Fruit fly (Drosophila melanogaster) whole organism, embryonic: Measurements from ENCODE around the gene Arp6.

ENCODE experiments used
- Bdp1 ChIP-seq: fragments of 200-800 bp; sonication (Bioruptor generic); optimal IDR thresholded peaks from 3 replicates; lab custom pipeline; 2016; ENCODE audit warnings: missing biosample characterization, missing genetic modification characterization
- CG10431 ChIP-seq: fragments of 200-800 bp; sonication (Bioruptor generic); optimal IDR thresholded peaks from 3 replicates; lab custom pipeline; 2018; ENCODE audit warnings: missing biosample characterization, mild to moderate bottlenecking, missing genetic modification characterization
- CG12155 ChIP-seq: fragments of 200-800 bp; sonication (Bioruptor generic); optimal IDR thresholded peaks from 3 replicates; lab custom pipeline; 2016; ENCODE audit warnings: missing biosample characterization, missing genetic modification characterization
- CG12219 ChIP-seq: fragments of 200-800 bp; sonication (Bioruptor generic); optimal IDR thresholded peaks from 3 replicates; lab custom pipeline; 2018; ENCODE audit warnings: missing biosample characterization, mild to moderate bottlenecking, missing genetic modification characterization
- CG14667 ChIP-seq: fragments of 200-800 bp; sonication (Bioruptor generic); IDR thresholded peaks from 2 replicates; pipeline ENCODE4 v1.3.6; 2022; ENCODE audit warnings: missing biosample characterization, missing genetic modification characterization
- CG15269 ChIP-seq: fragments of 200-800 bp; sonication (Bioruptor generic); optimal IDR thresholded peaks from 2 replicates; lab custom pipeline; 2018; ENCODE audit warnings: missing biosample characterization, mild to moderate bottlenecking, missing genetic modification characterization, moderate library complexity
- CG17912 ChIP-seq: fragments of 200-800 bp; sonication (Bioruptor generic); optimal IDR thresholded peaks from 2 replicates; lab custom pipeline; 2018; ENCODE audit warnings: missing biosample characterization, mild to moderate bottlenecking, missing genetic modification characterization
- CG18476 ChIP-seq: fragments of 200-800 bp; sonication (Bioruptor generic); optimal IDR thresholded peaks from 2 replicates; lab custom pipeline; 2016; ENCODE audit warnings: missing biosample characterization, mild to moderate bottlenecking, missing genetic modification characterization
- CG2202 ChIP-seq: fragments of 200-800 bp; sonication (Bioruptor generic); optimal IDR thresholded peaks from 2 replicates; lab custom pipeline; 2018; ENCODE audit warnings: missing biosample characterization, mild to moderate bottlenecking, missing genetic modification characterization
- CG31388 ChIP-seq: fragments of 200-800 bp; sonication (Bioruptor generic); optimal IDR thresholded peaks from 2 replicates; lab custom pipeline; 2016; ENCODE audit warnings: missing biosample characterization, missing genetic modification characterization
- CG32767 ChIP-seq: fragments of 200-800 bp; sonication (Bioruptor generic); IDR thresholded peaks from 2 replicates; pipeline ENCODE4 v1.3.6; 2022; ENCODE audit warnings: missing biosample characterization, missing genetic modification characterization
- CG6254 ChIP-seq: fragments of 200-800 bp; sonication (Bioruptor generic); optimal IDR thresholded peaks from 3 replicates; lab custom pipeline; 2017; ENCODE audit warnings: mild to moderate bottlenecking, missing biosample characterization, missing genetic modification reagents, missing genetic modification characterization
- CG8924 ChIP-seq: fragments of 200-800 bp; optimal IDR thresholded peaks from 3 replicates; lab custom pipeline; 2019; ENCODE audit warnings: missing biosample characterization, mild to moderate bottlenecking, missing genetic modification characterization, moderate library complexity
- E2f2 ChIP-seq: fragments of 200-800 bp; sonication (Bioruptor generic); IDR thresholded peaks from 2 replicates; pipeline ENCODE4 v1.3.6; 2022; ENCODE audit warnings: missing biosample characterization, missing genetic modification characterization
- Ets65A ChIP-seq: fragments of 200-800 bp; sonication (Bioruptor generic); peaks from one replicate; lab custom pipeline; 2016; ENCODE audit warnings: missing biosample characterization, missing genetic modification characterization
- Jarid2 ChIP-seq: fragments of 200-800 bp; sonication (Bioruptor generic); optimal IDR thresholded peaks from 3 replicates; lab custom pipeline; 2017; ENCODE audit warnings: mild to moderate bottlenecking, missing biosample characterization, missing genetic modification reagents, missing genetic modification characterization
- Kr ChIP-seq: fragments of 200-800 bp; sonication (Bioruptor generic); optimal IDR thresholded peaks from 2 replicates; lab custom pipeline; 2017; ENCODE audit warnings: missing biosample characterization, mild to moderate bottlenecking, missing genetic modification characterization
- MBD-R2 ChIP-seq: fragments of 200-800 bp; sonication (Bioruptor generic); IDR thresholded peaks from 2 replicates; pipeline ENCODE4 v1.3.6; 2022; ENCODE audit warnings: missing biosample characterization, missing genetic modification characterization
- Med ChIP-seq: fragments of 200-800 bp; sonication (Bioruptor generic); peaks from one replicate; lab custom pipeline; 2016; ENCODE audit warnings: missing biosample characterization, missing genetic modification characterization, mild to moderate bottlenecking, inconsistent platforms, moderate library complexity
- Nf-YA ChIP-seq: fragments of 200-800 bp; sonication (Bioruptor generic); IDR thresholded peaks from 2 replicates; pipeline ENCODE4 v1.3.6; 2022; ENCODE audit warnings: missing biosample characterization, missing genetic modification characterization
- NfI ChIP-seq: fragments of 200-800 bp; sonication (Bioruptor generic); optimal IDR thresholded peaks from 3 replicates; lab custom pipeline; 2018; ENCODE audit warnings: missing biosample characterization, mild to moderate bottlenecking, missing genetic modification characterization, moderate library complexity
- Sox102F ChIP-seq: fragments of 200-800 bp; sonication (Bioruptor generic); optimal IDR thresholded peaks from 2 replicates; lab custom pipeline; 2018; ENCODE audit warnings: missing biosample characterization, mild to moderate bottlenecking, missing genetic modification characterization, moderate library complexity
- crp ChIP-seq, 2 experiments: fragments of 200-800 bp; sonication (Bioruptor generic); optimal IDR thresholded peaks; 2 replicates in 1 of 2; 3 replicates in 1 of 2; lab custom pipeline; 2017; ENCODE audit warnings: missing biosample characterization in 2 of 2, missing genetic modification characterization in 2 of 2, mild to moderate bottlenecking in 1 of 2, moderate library complexity in 1 of 2
- cwo ChIP-seq: fragments of 200-800 bp; sonication (Bioruptor generic); optimal IDR thresholded peaks from 3 replicates; lab custom pipeline; 2017; ENCODE audit warnings: missing biosample characterization, missing genetic modification characterization, mild to moderate bottlenecking, moderate library complexity, missing genetic modification reagents
- dimm ChIP-seq: fragments of 200-800 bp; sonication (Bioruptor generic); IDR thresholded peaks from 2 replicates; pipeline ENCODE4 v1.3.6; 2022; ENCODE audit warnings: missing biosample characterization, missing genetic modification characterization
- dysf ChIP-seq: fragments of 200-800 bp; sonication (Bioruptor generic); IDR thresholded peaks from 3 replicates; pipeline ENCODE4 v1.3.6; 2022; ENCODE audit warnings: missing biosample characterization, missing genetic modification characterization
- esg ChIP-seq: fragments of 200-800 bp; sonication (Bioruptor generic); conservative IDR thresholded peaks from 2 replicates; pipeline ENCODE4 v1.3.6; 2022; ENCODE audit warnings: missing biosample characterization, missing genetic modification characterization
- fru ChIP-seq: fragments of >200 bp; optimal IDR thresholded peaks from 2 replicates; lab custom pipeline; 2017
- gfzf ChIP-seq: fragments of 200-800 bp; sonication (Bioruptor generic); optimal IDR thresholded peaks from 2 replicates; lab custom pipeline; 2016; ENCODE audit warnings: missing biosample characterization, mild to moderate bottlenecking, missing genetic modification characterization, moderate library complexity
- grau ChIP-seq: fragments of 200-800 bp; optimal IDR thresholded peaks from 3 replicates; lab custom pipeline; 2019; ENCODE audit warnings: missing biosample characterization, mild to moderate bottlenecking, missing genetic modification characterization, moderate library complexity
- grn ChIP-seq: fragments of 200-800 bp; sonication (Bioruptor generic); optimal IDR thresholded peaks from 3 replicates; lab custom pipeline; 2017; ENCODE audit warnings: missing biosample characterization, missing genetic modification characterization
- ham ChIP-seq: fragments of 200-800 bp; sonication (Bioruptor generic); IDR thresholded peaks from 2 replicates; pipeline ENCODE4 v1.3.6; 2022; ENCODE audit warnings: missing biosample characterization, missing genetic modification characterization
- kay ChIP-seq: fragments of 200-800 bp; sonication (Bioruptor generic); optimal IDR thresholded peaks from 2 replicates; lab custom pipeline; 2016; ENCODE audit warnings: missing biosample characterization, missing genetic modification characterization
- knrl ChIP-seq: fragments of 200-800 bp; sonication (Bioruptor generic); IDR thresholded peaks from 3 replicates; pipeline ENCODE4 v1.3.6; 2022; ENCODE audit warnings: missing biosample characterization, missing genetic modification characterization; ENCODE audit not compliant: partially characterized antibody
- nerfin-1 ChIP-seq: fragments of 200-800 bp; sonication (Bioruptor generic); optimal IDR thresholded peaks from 3 replicates; lab custom pipeline; 2019; ENCODE audit warnings: missing biosample characterization, mild to moderate bottlenecking, missing genetic modification characterization, moderate library complexity
- oc ChIP-seq: fragments of 200-800 bp; sonication (Bioruptor generic); optimal IDR thresholded peaks from 2 replicates; lab custom pipeline; 2018; ENCODE audit warnings: missing biosample characterization, mild to moderate bottlenecking, missing genetic modification characterization, moderate library complexity
- onecut ChIP-seq: fragments of 200-800 bp; sonication (Bioruptor generic); IDR thresholded peaks from 2 replicates; pipeline ENCODE4 v1.3.6; 2022; ENCODE audit warnings: missing biosample characterization, missing genetic modification characterization
- otp ChIP-seq: fragments of 200-800 bp; sonication (Bioruptor generic); IDR thresholded peaks from 3 replicates; pipeline ENCODE4, ENCODE4 v1.3.6; 2022; ENCODE audit warnings: missing biosample characterization, missing genetic modification characterization
- pb ChIP-seq: fragments of 200-800 bp; sonication (Bioruptor generic); optimal IDR thresholded peaks from 3 replicates; lab custom pipeline; 2016; ENCODE audit warnings: missing biosample characterization, missing genetic modification characterization
- pho ChIP-seq: fragments of 200-800 bp; sonication (Bioruptor generic); optimal IDR thresholded peaks from 2 replicates; lab custom pipeline; 2016; ENCODE audit warnings: missing biosample characterization, missing genetic modification characterization
- ranshi ChIP-seq: fragments of 200-800 bp; sonication (Bioruptor generic); IDR thresholded peaks from 2 replicates; pipeline ENCODE4 v1.3.6; 2022; ENCODE audit warnings: missing biosample characterization, missing genetic modification characterization
- repo ChIP-seq: fragments of 200-800 bp; sonication (Bioruptor generic); optimal IDR thresholded peaks from 2 replicates; lab custom pipeline; 2016; ENCODE audit warnings: missing biosample characterization, missing genetic modification characterization
- rib ChIP-seq: fragments of 200-800 bp; sonication (Bioruptor generic); IDR thresholded peaks from 2 replicates; pipeline ENCODE4 v1.3.6; 2022; ENCODE audit warnings: missing biosample characterization, missing genetic modification characterization
- scrt ChIP-seq: fragments of 200-800 bp; sonication (Bioruptor generic); optimal IDR thresholded peaks from 2 replicates; lab custom pipeline; 2018; ENCODE audit warnings: missing biosample characterization, mild to moderate bottlenecking, missing genetic modification characterization, moderate library complexity
- shn ChIP-seq: fragments of 200-800 bp; sonication (Bioruptor generic); optimal IDR thresholded peaks from 3 replicates; lab custom pipeline; 2016; ENCODE audit warnings: missing biosample characterization, missing genetic modification characterization
- slbo ChIP-seq: fragments of 200-800 bp; sonication (Bioruptor generic); IDR thresholded peaks from 2 replicates; pipeline ENCODE4 v1.3.6; 2022; ENCODE audit warnings: missing biosample characterization, missing genetic modification characterization
- sna ChIP-seq: fragments of 200-800 bp; sonication (Bioruptor generic); IDR thresholded peaks from 2 replicates; pipeline ENCODE4 v1.3.6; 2022; ENCODE audit warnings: missing biosample characterization, missing genetic modification characterization; ENCODE audit not compliant: partially characterized antibody
- tap ChIP-seq: fragments of 200-800 bp; optimal IDR thresholded peaks from 3 replicates; lab custom pipeline; 2019; ENCODE audit warnings: missing biosample characterization, mild to moderate bottlenecking, missing genetic modification characterization, moderate library complexity
- trem ChIP-seq: fragments of 200-800 bp; optimal IDR thresholded peaks from 3 replicates; lab custom pipeline; 2019; ENCODE audit warnings: missing biosample characterization, mild to moderate bottlenecking, missing genetic modification characterization, moderate library complexity
- unc-4 ChIP-seq: fragments of 200-800 bp; sonication (Bioruptor generic); IDR thresholded peaks from 2 replicates; pipeline ENCODE4 v1.3.6; 2022; ENCODE audit warnings: missing biosample characterization, missing genetic modification characterization; ENCODE audit not compliant: partially characterized antibody

Gene Arp6

DNA sequence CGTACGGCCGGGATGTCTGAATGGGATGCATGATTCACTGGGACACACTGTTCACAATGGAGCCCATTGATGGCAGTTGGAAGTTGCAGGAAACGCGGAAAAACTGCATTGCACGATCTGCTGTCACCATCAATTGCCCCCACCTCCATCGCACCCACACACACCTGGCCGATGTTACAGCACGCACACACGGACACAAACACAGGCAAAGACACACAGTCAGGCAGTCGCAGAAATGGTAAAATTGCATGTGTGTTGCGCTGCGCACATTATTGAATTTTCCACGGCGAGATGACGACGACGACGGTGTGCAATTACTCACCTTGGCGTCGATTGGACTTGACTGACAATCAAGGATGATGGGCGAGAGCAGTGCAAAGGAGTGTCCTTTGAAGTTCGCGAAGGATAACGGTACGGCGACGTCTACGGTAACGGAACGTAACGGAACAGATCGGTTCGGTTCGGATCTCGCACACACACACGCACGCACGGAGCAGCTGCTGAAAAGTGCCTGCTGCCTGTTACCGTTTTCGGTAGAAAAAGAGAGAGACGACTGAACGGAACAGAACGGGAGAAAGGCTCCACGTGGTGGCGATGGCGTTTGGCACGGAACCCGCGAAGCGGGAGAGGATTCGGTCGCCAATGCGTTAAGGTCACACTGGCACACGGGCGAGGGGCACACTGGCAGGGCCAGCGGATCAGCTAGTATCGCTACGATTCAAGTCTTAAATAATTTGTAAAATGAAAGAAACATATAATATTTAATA lies 26.8 kb downstream of the Arp6 start, which contains the start of the genes CG9281 and CG15601:
CG9281 (minus strand) TSS at position 556 of the 767 bp plus-strand sequence.
CG15601 (plus strand) TSS at position 664 of the 767 bp plus-strand sequence.
- no peak for TF ChIP-seq Sox102F (GFP tag; lab: Kevin White, UChicago)
- TF ChIP-seq E2f2: no peak
- TF ChIP-seq CG12219 (GFP tag; lab: Kevin White, UChicago): no peak
- no peak for TF ChIP-seq oc (tag; lab: Kevin White, UChicago)
- TF ChIP-seq CG12155 (GFP tag; lab: Kevin White, UChicago): no peak
- no peak for TF ChIP-seq CG2202 (tag; lab: Kevin White, UChicago)
- TF ChIP-seq shn (GFP tag; lab: Kevin White, UChicago): no peak
- no peak for TF ChIP-seq Nf-YA
- TF ChIP-seq Med: peak; percentile 80
- peak; percentile 80 for TF ChIP-seq gfzf (GFP tag; lab: Kevin White, UChicago)
- TF ChIP-seq unc-4: 0 out of 2 replicates have a peak, but pooled peaks have one; percentile 9
- no peak for TF ChIP-seq ranshi
- TF ChIP-seq pho: no peak
- peak; percentile 7 for TF ChIP-seq cwo (GFP tag; lab: Kevin White, UChicago)
- no peak for TF ChIP-seq dimm (GFP tag; lab: Robert Waterston, UW)
- no peak for TF ChIP-seq kay (GFP tag; lab: Kevin White, UChicago)
- no peak for TF ChIP-seq esg
- TF ChIP-seq grau (tag; lab: Kevin White, UChicago): peak; percentile 7
- TF ChIP-seq Bdp1: no peak
- peak; percentile 31; the same call in 1 of the 2 replicates for TF ChIP-seq sna (GFP tag; lab: Robert Waterston, UW)
- TF ChIP-seq dysf: peak; percentile 32; the same call in 1 of the 3 replicates
- no peak for TF ChIP-seq tap
- no peak for TF ChIP-seq CG14667 (GFP tag; lab: Robert Waterston, UW)
- TF ChIP-seq CG6254 (GFP tag; lab: Kevin White, UChicago): no peak
- TF ChIP-seq knrl: peak; percentile 48; the same call in 1 of the 3 replicates
- TF ChIP-seq CG10431 (GFP tag; lab: Kevin White, UChicago): no peak
- TF ChIP-seq NfI: no peak
- no peak for TF ChIP-seq ham
- TF ChIP-seq repo (GFP tag; lab: Kevin White, UChicago): no peak
- no peak for TF ChIP-seq Kr
- TF ChIP-seq slbo (GFP tag; lab: Robert Waterston, UW): peak; percentile 43
- TF ChIP-seq CG18476 (GFP tag; lab: Kevin White, UChicago): no peak
- TF ChIP-seq CG8924 (tag; lab: Kevin White, UChicago): no peak
- no peak for TF ChIP-seq CG15269
- peak; percentile 9; the same call in 1 of the 3 replicates for TF ChIP-seq otp
- peak; percentile 32 for TF ChIP-seq Ets65A (GFP tag; lab: Kevin White, UChicago)
- TF ChIP-seq fru: no peak
- no peak for TF ChIP-seq CG31388 (GFP tag; lab: Kevin White, UChicago)
- no peak for TF ChIP-seq Jarid2 (GFP tag; lab: Kevin White, UChicago)
- no peak for TF ChIP-seq grn (GFP tag; lab: Kevin White, UChicago)
- TF ChIP-seq CG32767 (GFP tag; lab: Robert Waterston, UW): no peak
- peak; percentile 14; the same call in 1 of the 2 replicates for TF ChIP-seq MBD-R2 (GFP tag; lab: Robert Waterston, UW)
- TF ChIP-seq scrt: no peak
- peak in 1 of 2 experiments; percentile 39 for TF ChIP-seq crp (GFP tag; optimal IDR thresholded peaks at IDR 0.05; lab: Kevin White, UChicago)
- peak; percentile 82; the same call in 1 of the 2 replicates for TF ChIP-seq rib (GFP tag; lab: Robert Waterston, UW)
- no peak for TF ChIP-seq pb
- no peak for TF ChIP-seq CG17912 (GFP tag; lab: Kevin White, UChicago)
- peak; percentile 48 for TF ChIP-seq trem
- TF ChIP-seq nerfin-1 (tag; lab: Kevin White, UChicago): no peak
- TF ChIP-seq onecut (GFP tag; lab: Robert Waterston, UW): peak; percentile 86
